Worm (Caenorhabditis elegans) whole organism, L2 larva: ENCODE results near the gene nspd-4.

ENCODE experiments used
- blmp-1 ChIP-seq: sonication (generic microtip); optimal IDR thresholded peaks from 2 replicates; lab custom pipeline; 2017; ENCODE audit warnings: missing genetic modification characterization, mild to moderate bottlenecking, missing compliant biosample characterization, antibody characterized with exemption, moderate library complexity; ENCODE audit not compliant: insufficient read depth
- elt-1 ChIP-seq: fragments of 150-350 bp; optimal IDR thresholded peaks from 2 replicates; lab custom pipeline; 2014; ENCODE audit warnings: missing biosample characterization, missing genetic modification characterization
- elt-3 ChIP-seq: sonication (generic microtip); optimal IDR thresholded peaks from 2 replicates; lab custom pipeline; 2017; ENCODE audit warnings: missing biosample characterization, missing genetic modification characterization
- lin-11 ChIP-seq: fragments of 150-350 bp; sonication (generic microtip); optimal IDR thresholded peaks from 2 replicates; lab custom pipeline; 2014; ENCODE audit warnings: missing biosample characterization, missing genetic modification characterization, inconsistent platforms, mixed read lengths
- lin-13 ChIP-seq: fragments of 150-350 bp; optimal IDR thresholded peaks from 2 replicates; lab custom pipeline; 2014; ENCODE audit warnings: missing biosample characterization, missing genetic modification reagents, missing genetic modification characterization
- nhr-23 ChIP-seq: fragments of 150-350 bp; optimal IDR thresholded peaks from 2 replicates; lab custom pipeline; 2014; ENCODE audit warnings: missing biosample characterization, missing genetic modification reagents, missing genetic modification characterization
- nhr-25 ChIP-seq: fragments of 150-350 bp; sonication (generic microtip); optimal IDR thresholded peaks from 3 replicates; lab custom pipeline; 2014; ENCODE audit warnings: missing biosample characterization, missing genetic modification characterization
- sem-4 ChIP-seq: fragments of 150-350 bp; optimal IDR thresholded peaks from 2 replicates; lab custom pipeline; 2014; ENCODE audit warnings: missing biosample characterization, missing genetic modification reagents, missing genetic modification characterization
- unc-62 ChIP-seq: fragments of 150-350 bp; optimal IDR thresholded peaks from 2 replicates; lab custom pipeline; 2014; ENCODE audit warnings: missing biosample characterization, missing genetic modification reagents, missing genetic modification characterization

- TF ChIP-seq unc-62 (GFP tag; lab: Kevin White, UChicago) (no peak), lin-13 (no peak), blmp-1 (no peak), nhr-23 (tag; lab: Kevin White, UChicago) (no peak), elt-3 (tag; lab: Kevin White, UChicago) (no peak), sem-4 (tag; lab: Kevin White, UChicago) (no peak), elt-1 (tag; lab: Kevin White, UChicago) (no peak), nhr-25 (no peak), lin-11 (tag; lab: Kevin White, UChicago) (no peak)
These were observed 46.9 kb upstream of the nspd-4 start, which contains the start of gene C33F10.4 for ce11 chrII:4795461-4795860.
